Worm (Caenorhabditis elegans) whole organism, L1 larva: ENCODE results near the gene W03A5.1.
A peak's percentile ranks its signal among the peaks of the same experiment; 100 is the strongest.

Experiments
- C04F5.9 ChIP-seq: sonication (generic microtip); optimal IDR thresholded peaks from 2 replicates; lab custom pipeline; 2016; ENCODE audit warnings: missing genetic modification characterization, missing compliant biosample characterization
- C16A3.4 ChIP-seq: fragments of 150-350 bp; optimal IDR thresholded peaks from 2 replicates; lab custom pipeline; 2014; ENCODE audit warnings: missing biosample characterization, missing genetic modification characterization
- C34B4.2 ChIP-seq: sonication (generic microtip); optimal IDR thresholded peaks from 2 replicates; lab custom pipeline; 2017; ENCODE audit warnings: mild to moderate bottlenecking, missing genetic modification characterization, missing compliant biosample characterization
- Y116A8C.19 ChIP-seq: sonication (generic microtip); optimal IDR thresholded peaks from 2 replicates; lab custom pipeline; 2016; ENCODE audit warnings: missing compliant biosample characterization, missing genetic modification characterization, borderline replicate concordance
- ama-1 ChIP-seq: fragments of 150-350 bp; optimal IDR thresholded peaks from 2 replicates; lab custom pipeline; 2014
- blmp-1 ChIP-seq: fragments of 150-350 bp; optimal IDR thresholded peaks from 2 replicates; lab custom pipeline; 2014; ENCODE audit warnings: missing biosample characterization, missing genetic modification characterization
- ceh-63 ChIP-seq: fragments of 200-800 bp; sonication (Bioruptor generic); optimal IDR thresholded peaks from 2 replicates; lab custom pipeline; 2018; ENCODE audit warnings: mild to moderate bottlenecking, missing genetic modification characterization, missing compliant biosample characterization
- ceh-8 ChIP-seq: fragments of 200-800 bp; sonication (Bioruptor generic); optimal IDR thresholded peaks from 2 replicates; lab custom pipeline; 2018; ENCODE audit warnings: mild to moderate bottlenecking, missing genetic modification characterization, moderate library complexity, missing compliant biosample characterization
- ceh-90 ChIP-seq: sonication (generic microtip); optimal IDR thresholded peaks from 2 replicates; lab custom pipeline; 2016; ENCODE audit warnings: missing genetic modification characterization, missing compliant biosample characterization
- dsc-1 ChIP-seq: sonication (generic microtip); optimal IDR thresholded peaks from 2 replicates; lab custom pipeline; 2016; ENCODE audit warnings: mild to moderate bottlenecking, missing genetic modification characterization, missing compliant biosample characterization
- efl-1 ChIP-seq, 4 experiments: fragments of 150-350 bp; optimal IDR thresholded peaks in 3 of 4; peaks in 1 of 4; 1 replicate in 1 of 4; 2 replicates in 3 of 4; lab custom pipeline; 2014; ENCODE audit warnings: missing biosample characterization in 2 of 4, missing genetic modification characterization in 2 of 4, missing genetic modification reagents in 2 of 4
- efl-3 ChIP-seq: fragments of 200-800 bp; sonication (Bioruptor generic); optimal IDR thresholded peaks from 2 replicates; lab custom pipeline; 2018; ENCODE audit warnings: mild to moderate bottlenecking, missing genetic modification characterization, missing compliant biosample characterization
- elt-3 ChIP-seq, 6 experiments: fragments of 150-350 bp in 1 of 6; sonication (generic microtip); optimal IDR thresholded peaks; 2 replicates each; lab custom pipeline; 2017 to 2018; ENCODE audit warnings: missing biosample characterization in 6 of 6, missing genetic modification characterization in 6 of 6, inconsistent platforms in 1 of 6
- fkh-4 ChIP-seq: sonication (generic microtip); optimal IDR thresholded peaks from 2 replicates; lab custom pipeline; 2016; ENCODE audit warnings: missing compliant biosample characterization, missing genetic modification characterization, borderline replicate concordance
- fos-1 ChIP-seq: fragments of 150-350 bp; optimal IDR thresholded peaks from 2 replicates; lab custom pipeline; 2014; ENCODE audit warnings: missing biosample characterization, missing genetic modification characterization
- grh-1 ChIP-seq: fragments of 200-800 bp; sonication (Bioruptor generic); IDR thresholded peaks from 2 replicates; pipeline ENCODE4 v1.3.6; 2022; ENCODE audit warnings: missing genetic modification reagents, missing genetic modification characterization, missing compliant biosample characterization
- lin-14 ChIP-seq: fragments of 200-800 bp; sonication (Bioruptor generic); optimal IDR thresholded peaks from 2 replicates; lab custom pipeline; 2018; ENCODE audit warnings: mild to moderate bottlenecking, missing genetic modification characterization, moderate library complexity, missing compliant biosample characterization
- lin-35 ChIP-seq, 2 experiments: fragments of 150-350 bp; optimal IDR thresholded peaks; 2 replicates each; lab custom pipeline; 2014; ENCODE audit warnings: missing biosample characterization in 2 of 2, missing genetic modification characterization in 2 of 2, missing genetic modification reagents in 2 of 2
- nhr-12 ChIP-seq: sonication (generic microtip); optimal IDR thresholded peaks from 2 replicates; lab custom pipeline; 2017; ENCODE audit warnings: missing biosample characterization, missing genetic modification characterization
- nhr-20 ChIP-seq: sonication (generic microtip); optimal IDR thresholded peaks from 2 replicates; lab custom pipeline; 2016; ENCODE audit warnings: mild to moderate bottlenecking, missing genetic modification characterization, missing compliant biosample characterization
- nhr-237 ChIP-seq: fragments of 150-350 bp; optimal IDR thresholded peaks from 2 replicates; lab custom pipeline; 2014; ENCODE audit warnings: missing biosample characterization, missing genetic modification characterization
- nhr-28 ChIP-seq: fragments of 150-350 bp; optimal IDR thresholded peaks from 2 replicates; lab custom pipeline; 2014; ENCODE audit warnings: missing biosample characterization, missing genetic modification characterization
- nhr-47 ChIP-seq: sonication (generic microtip); optimal IDR thresholded peaks from 2 replicates; lab custom pipeline; 2016; ENCODE audit warnings: mild to moderate bottlenecking, missing genetic modification characterization, moderate library complexity, missing compliant biosample characterization
- nhr-71 ChIP-seq: sonication (generic microtip); optimal IDR thresholded peaks from 2 replicates; lab custom pipeline; 2016; ENCODE audit warnings: mild to moderate bottlenecking, missing genetic modification characterization, moderate library complexity, missing compliant biosample characterization
- nhr-76 ChIP-seq: sonication (generic microtip); optimal IDR thresholded peaks from 2 replicates; lab custom pipeline; 2017; ENCODE audit warnings: missing biosample characterization, missing genetic modification characterization
- nhr-85 ChIP-seq: sonication (generic microtip); peaks from one replicate; lab custom pipeline; 2016; ENCODE audit warnings: missing genetic modification characterization, inconsistent platforms, missing compliant biosample characterization
- pax-3 ChIP-seq: fragments of 200-800 bp; sonication (Bioruptor generic); optimal IDR thresholded peaks from 2 replicates; lab custom pipeline; 2018; ENCODE audit warnings: mild to moderate bottlenecking, missing genetic modification characterization, moderate library complexity, missing compliant biosample characterization
- pqm-1 ChIP-seq: sonication (generic microtip); optimal IDR thresholded peaks from 3 replicates; lab custom pipeline; 2017; ENCODE audit warnings: missing biosample characterization, missing genetic modification characterization
- snpc-4 ChIP-seq: fragments of 150-350 bp; optimal IDR thresholded peaks from 2 replicates; lab custom pipeline; 2014; ENCODE audit warnings: missing biosample characterization, missing genetic modification characterization
- snu-23 ChIP-seq: sonication (generic microtip); optimal IDR thresholded peaks from 2 replicates; lab custom pipeline; 2016; ENCODE audit warnings: missing genetic modification characterization, missing compliant biosample characterization
- sox-4 ChIP-seq: sonication (generic microtip); optimal IDR thresholded peaks from 2 replicates; lab custom pipeline; 2016; ENCODE audit warnings: missing genetic modification characterization, missing compliant biosample characterization
- sptf-1 ChIP-seq: fragments of 150-350 bp; optimal IDR thresholded peaks from 2 replicates; lab custom pipeline; 2014; ENCODE audit warnings: missing biosample characterization, missing genetic modification characterization
- swsn-7 ChIP-seq: sonication (generic microtip); optimal IDR thresholded peaks from 2 replicates; lab custom pipeline; 2016; ENCODE audit warnings: missing genetic modification characterization, missing compliant biosample characterization
- tbx-2 ChIP-seq: sonication (generic microtip); optimal IDR thresholded peaks from 2 replicates; lab custom pipeline; 2016; ENCODE audit warnings: missing genetic modification characterization, missing compliant biosample characterization
- unc-62 ChIP-seq: fragments of 150-350 bp; optimal IDR thresholded peaks from 2 replicates; lab custom pipeline; 2014; ENCODE audit warnings: missing biosample characterization, missing genetic modification reagents, missing genetic modification characterization
- unc-98 ChIP-seq: fragments of 200-800 bp; sonication (Bioruptor generic); IDR thresholded peaks from 2 replicates; pipeline ENCODE4 v1.3.6; 2022; ENCODE audit warnings: missing genetic modification characterization, missing compliant biosample characterization
- vab-15 ChIP-seq: sonication (generic microtip); optimal IDR thresholded peaks from 2 replicates; lab custom pipeline; 2017; ENCODE audit warnings: missing genotype, mild to moderate bottlenecking, missing genetic modification characterization, missing compliant biosample characterization

Gene W03A5.1

DNA sequence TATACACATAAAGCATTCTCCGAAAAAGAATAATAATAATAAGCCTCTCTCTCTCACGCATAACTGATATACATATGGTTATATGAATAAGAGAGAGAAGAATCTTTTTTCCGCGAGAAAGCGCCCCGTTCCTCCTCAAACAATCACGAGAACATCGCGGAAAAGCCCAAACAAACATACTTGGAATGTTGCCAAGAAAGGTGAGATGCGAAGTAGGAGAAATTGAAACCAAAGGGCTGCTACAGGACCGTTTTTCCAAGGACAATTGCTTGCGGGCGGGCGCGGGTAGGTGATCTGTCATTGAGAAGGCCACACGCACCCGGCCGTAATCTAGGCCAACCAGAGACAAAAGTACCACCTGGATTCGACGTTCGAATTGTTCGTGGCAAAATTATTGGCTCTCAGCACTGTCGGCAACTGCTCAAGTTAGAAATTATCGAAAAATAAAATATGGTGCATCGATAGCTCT, 16.0 kb downstream of the W03A5.1 start, which contains the start of gene dnj-24:
Gene dnj-24, minus strand, starts transcription at position 419 of the 469 bp plus-strand sequence.
- TF ChIP-seq lin-14 (GFP tag; lab: Kevin White, UChicago) (peak; percentile 37), tbx-2 (tag; lab: Kevin White, UChicago) (no peak), blmp-1 (peak; percentile 80), nhr-71 (tag; lab: Kevin White, UChicago) (peak; percentile 7), nhr-28 (tag; lab: Kevin White, UChicago) (no peak), nhr-85 (tag; lab: Kevin White, UChicago) (peak; percentile 79), efl-1 (optimal IDR thresholded peaks at IDR 0.05; lab: Kevin White, UChicago) (no peak), efl-1 (GFP tag; optimal IDR thresholded peaks at IDR 0.05 in 1 of 2; lab: Kevin White, UChicago) (peak in 1 of 2 experiments; percentile 48)

DNA sequence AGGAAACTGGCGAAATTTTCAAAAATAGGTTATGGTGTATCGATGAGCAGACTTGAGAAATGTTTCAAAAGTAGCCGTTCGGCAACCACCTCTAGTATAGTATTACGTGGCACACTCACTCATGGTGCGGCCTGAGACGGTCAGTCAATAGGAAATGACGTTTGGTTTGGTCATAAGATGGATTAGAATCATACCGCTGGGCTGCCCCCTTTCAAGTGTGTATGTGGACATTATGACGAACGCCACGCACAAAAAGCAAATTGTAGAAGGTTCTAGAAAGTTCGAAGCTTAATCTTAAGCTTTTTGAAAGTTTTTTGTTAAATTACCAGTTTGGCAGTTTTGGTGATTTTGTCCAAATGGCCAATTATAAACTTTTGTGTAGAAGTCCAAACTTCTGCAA, 16.7 kb downstream of the W03A5.1 start:
- TF ChIP-seq sptf-1 (no peak), blmp-1 (peak; percentile 36), unc-62 (no peak), ceh-63 (GFP tag; lab: Kevin White, UChicago) (no peak), snu-23 (GFP tag; lab: Kevin White, UChicago) (no peak), Y116A8C.19 (tag; lab: Kevin White, UChicago) (no peak), C16A3.4 (no peak), swsn-7 (tag; lab: Kevin White, UChicago) (no peak), lin-14 (GFP tag; lab: Kevin White, UChicago) (peak; percentile 8)

DNA sequence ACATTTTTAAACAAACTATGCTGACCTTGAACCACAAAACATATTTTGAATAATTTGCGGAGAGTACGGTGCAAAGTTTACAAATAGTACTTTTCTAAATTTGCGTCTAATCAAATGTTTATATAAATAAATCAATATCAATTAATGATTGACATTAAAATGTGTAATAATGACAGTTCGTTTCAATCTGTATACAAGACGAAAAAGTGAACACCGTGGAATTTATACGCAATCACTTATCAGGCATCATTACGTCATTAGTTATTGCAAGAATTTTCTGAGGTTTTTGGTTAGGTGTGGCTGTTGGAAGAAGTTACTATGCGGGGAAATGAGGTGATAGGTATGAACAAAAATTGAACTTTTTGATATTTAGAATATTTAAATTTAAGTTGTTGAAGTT, 19.4 kb downstream of the W03A5.1 start:
- TF ChIP-seq swsn-7 (tag; lab: Kevin White, UChicago): no peak
- TF ChIP-seq ama-1: no peak
- TF ChIP-seq ceh-8: no peak
- TF ChIP-seq fos-1 (tag; lab: Kevin White, UChicago): no peak
- TF ChIP-seq nhr-237 (tag; lab: Kevin White, UChicago): no peak
- no peak for TF ChIP-seq C04F5.9 (tag; lab: Kevin White, UChicago)
- TF ChIP-seq ceh-90: no peak
- no peak for TF ChIP-seq lin-35 (GFP tag; optimal IDR thresholded peaks at IDR 0.05; lab: Kevin White, UChicago)
- no peak for TF ChIP-seq nhr-47 (tag; lab: Kevin White, UChicago)
- TF ChIP-seq elt-3 (tag; optimal IDR thresholded peaks at IDR 0.05; lab: Kevin White, UChicago): no peak
- TF ChIP-seq efl-3 (GFP tag; lab: Kevin White, UChicago): no peak
- TF ChIP-seq pqm-1: no peak
- no peak for TF ChIP-seq grh-1 (GFP tag; lab: Robert Waterston, UW)
- no peak for TF ChIP-seq nhr-20 (tag; lab: Kevin White, UChicago)
- TF ChIP-seq nhr-12 (tag; lab: Kevin White, UChicago): no peak
- no peak for TF ChIP-seq C34B4.2
- TF ChIP-seq vab-15 (tag; lab: Kevin White, UChicago): no peak
- no peak for TF ChIP-seq unc-98 (GFP tag; lab: Robert Waterston, UW)
- no peak for TF ChIP-seq fkh-4 (tag; lab: Kevin White, UChicago)

DNA sequence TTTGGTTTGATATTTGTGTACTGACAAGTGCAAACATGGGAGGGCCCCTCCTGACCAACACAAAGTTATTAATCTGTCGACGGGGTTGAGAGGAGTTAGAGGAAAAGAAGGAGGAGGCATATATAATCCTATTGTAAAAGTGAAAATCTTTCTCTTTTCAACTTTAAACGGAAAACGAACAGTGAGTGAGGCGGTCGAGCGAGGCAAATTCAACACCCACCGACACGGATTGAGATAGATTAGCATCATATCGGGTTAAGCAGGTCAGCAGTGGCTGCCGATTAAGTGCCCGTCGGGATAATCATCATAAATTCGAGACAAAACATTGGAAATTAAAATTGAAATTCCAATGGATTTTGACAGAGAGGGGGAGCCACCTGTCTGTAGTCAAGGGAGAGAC, 28.6 kb downstream of the W03A5.1 start:
- no peak for TF ChIP-seq pax-3
- TF ChIP-seq sox-4 (tag; lab: Kevin White, UChicago): no peak
- TF ChIP-seq blmp-1: peak; percentile 81
- no peak for TF ChIP-seq nhr-76 (tag; lab: Kevin White, UChicago)
- TF ChIP-seq dsc-1: no peak
- no peak for TF ChIP-seq C04F5.9 (tag; lab: Kevin White, UChicago)
- no peak for TF ChIP-seq ceh-8

DNA sequence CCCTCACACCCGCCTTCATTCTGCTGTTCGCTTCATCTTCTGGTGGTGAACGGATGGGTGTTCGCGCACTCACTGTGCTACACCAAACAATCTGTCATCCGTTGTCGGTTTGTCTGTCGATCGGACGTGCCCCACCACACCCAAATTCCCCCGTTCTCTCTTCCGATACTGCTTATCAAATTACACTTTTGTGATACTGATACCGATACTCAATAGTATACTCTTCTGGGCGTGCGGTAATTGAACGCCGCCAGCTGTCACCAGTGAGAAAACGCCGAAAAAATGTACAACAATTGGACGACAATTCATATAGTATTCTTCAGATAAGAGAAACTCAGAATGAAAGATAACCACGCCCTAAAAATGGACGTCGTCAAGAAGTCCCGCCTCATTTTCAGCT, 30.4 kb downstream of the W03A5.1 start:
- TF ChIP-seq snpc-4 (tag; lab: Kevin White, UChicago) (no peak), elt-3 (tag; optimal IDR thresholded peaks at IDR 0.05; lab: Kevin White, UChicago) (peak in 1 of 6 experiments; percentile 1)
